Worm (Caenorhabditis elegans) whole organism, young adult: Measurements from ENCODE around the gene srg-47.

ENCODE experiments used
- F10E7.11 ChIP-seq: sonication (generic microtip); optimal IDR thresholded peaks from 2 replicates; lab custom pipeline; 2017; ENCODE audit warnings: mild to moderate bottlenecking, missing genetic modification characterization, moderate library complexity, missing compliant biosample characterization
- F52B5.7 ChIP-seq: sonication (generic microtip); optimal IDR thresholded peaks from 2 replicates; lab custom pipeline; 2016; ENCODE audit warnings: mild to moderate bottlenecking, missing genetic modification characterization, missing compliant biosample characterization
- Y79H2A.3 ChIP-seq: fragments of 200-800 bp; sonication (Bioruptor generic); conservative IDR thresholded peaks from 2 replicates; pipeline ENCODE4 v1.3.6; 2022; ENCODE audit warnings: missing genetic modification reagents, missing genetic modification characterization, missing compliant biosample characterization
- aptf-3 ChIP-seq: fragments of 200-800 bp; sonication (Bioruptor generic); IDR thresholded peaks from 2 replicates; pipeline ENCODE4 v1.3.6; 2022; ENCODE audit warnings: missing genetic modification characterization, missing compliant biosample characterization
- attf-6 ChIP-seq: fragments of 200-800 bp; sonication (Bioruptor generic); IDR thresholded peaks from 2 replicates; pipeline ENCODE4 v1.3.6; 2022; ENCODE audit warnings: missing genetic modification reagents, missing genetic modification characterization, missing compliant biosample characterization
- ceh-40 ChIP-seq: fragments of 200-800 bp; sonication (Bioruptor generic); IDR thresholded peaks from 2 replicates; pipeline ENCODE4 v1.3.6; 2022; ENCODE audit warnings: missing genetic modification characterization, missing compliant biosample characterization
- mel-28 ChIP-seq: sonication (generic microtip); optimal IDR thresholded peaks from 2 replicates; lab custom pipeline; 2016; ENCODE audit warnings: borderline replicate concordance, mild to moderate bottlenecking, missing genetic modification characterization, missing compliant biosample characterization
- pha-4 ChIP-seq: fragments of 150-350 bp; sonication (generic microtip); optimal IDR thresholded peaks from 2 replicates; lab custom pipeline; 2014; ENCODE audit warnings: missing biosample characterization, missing genetic modification reagents, missing genetic modification characterization
- snpc-4 ChIP-seq, 5 experiments: fragments of 150-350 bp in 1 of 5; sonication (generic microtip) in 4 of 5; optimal IDR thresholded peaks; 2 replicates each; lab custom pipeline; 2014 to 2018; ENCODE audit warnings: missing genetic modification characterization in 5 of 5, missing biosample characterization in 3 of 5, antibody characterized with exemption in 2 of 5, mild to moderate bottlenecking in 2 of 5, missing compliant biosample characterization in 2 of 5, missing genotype in 2 of 5, moderate library complexity in 2 of 5, missing genetic modification reagents in 1 of 5
- unc-62 ChIP-seq: fragments of 150-350 bp; optimal IDR thresholded peaks from 2 replicates; lab custom pipeline; 2014; ENCODE audit warnings: missing biosample characterization, missing genetic modification reagents, missing genetic modification characterization

DNA sequence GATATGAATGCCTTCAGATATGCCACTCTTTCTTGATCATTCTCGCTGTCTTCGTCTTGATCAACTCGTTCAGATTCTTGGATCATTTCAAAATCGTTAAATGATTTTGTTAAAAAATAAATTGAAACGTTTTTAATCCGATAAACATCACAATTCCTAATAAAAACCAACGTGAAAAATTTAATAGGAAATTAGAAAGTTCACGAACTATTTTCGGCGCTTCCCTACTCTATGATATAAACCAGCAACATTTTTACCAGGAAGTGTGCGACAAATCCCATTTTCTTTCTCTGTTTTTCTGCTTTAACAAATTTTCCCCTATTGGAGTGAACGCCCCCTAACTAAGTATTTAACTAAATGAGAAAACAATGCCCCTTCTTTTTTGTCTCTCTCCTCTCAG lies 29.3 kb upstream of the srg-47 start, which contains the start of gene Y40H4A.2:
- no peak for TF ChIP-seq snpc-4 (GFP tag; optimal IDR thresholded peaks at IDR 0.05; lab: Kevin White, UChicago)
- TF ChIP-seq snpc-4 (tag; optimal IDR thresholded peaks at IDR 0.05; lab: Kevin White, UChicago) = no peak
- no peak for TF ChIP-seq mel-28 (tag; lab: Kevin White, UChicago)
- TF ChIP-seq aptf-3 = no peak
- no peak for TF ChIP-seq attf-6
- no peak for TF ChIP-seq F52B5.7 (tag; lab: Kevin White, UChicago)
- no peak for TF ChIP-seq Y79H2A.3 (GFP tag; lab: Robert Waterston, UW)
- TF ChIP-seq ceh-40 (GFP tag; lab: Robert Waterston, UW) = no peak
- no peak for TF ChIP-seq F10E7.11 (tag; lab: Kevin White, UChicago)
- no peak for TF ChIP-seq unc-62
- no peak for TF ChIP-seq pha-4 (tag; lab: Kevin White, UChicago)
